Worm (Caenorhabditis elegans): Measurements from ENCODE around the gene ZK938.11.

- TF ChIP-seq ceh-34 (tag; optimal IDR thresholded peaks at IDR 0.05) (no peak), ceh-9 (tag; optimal IDR thresholded peaks at IDR 0.05) (no peak), pag-3 (tag; optimal IDR thresholded peaks at IDR 0.05; ENCODE audit: borderline replicate concordance) (no peak), ceh-24 (tag; optimal IDR thresholded peaks at IDR 0.05) (no peak), sox-4 (tag; optimal IDR thresholded peaks at IDR 0.05) (no peak), pha-4 (tag; optimal IDR thresholded peaks at IDR 0.05) (no peak)
Measured at ce11 chrII:9855620-9856019, 15.4 kb upstream of the ZK938.11 start, which contains the start of gene chil-4.

All from whole organism, late embryonic.